Worm (Caenorhabditis elegans) whole organism, L4/young adult: ENCODE results near the gene F53C3.3.

ENCODE experiments used
- W03F9.2 ChIP-seq: fragments of 150-350 bp; optimal IDR thresholded peaks from 2 replicates; lab custom pipeline; 2014; ENCODE audit warnings: missing biosample characterization, missing genetic modification characterization
- him-1 ChIP-seq: sonication (generic microtip); optimal IDR thresholded peaks from 2 replicates; lab custom pipeline; 2016; ENCODE audit warnings: missing genotype, missing genetic modification reagents, missing genetic modification characterization, missing compliant biosample characterization

ce11 chrII:3906615-3907190, 4.0 kb downstream of the F53C3.3 start, which contains the start of the genes F53C3.11 and fbxb-103:
- TF ChIP-seq him-1 (tag; lab: Kevin White, UChicago) = no peak
- no peak for TF ChIP-seq W03F9.2
